Fruit fly (Drosophila melanogaster) whole organism, embryonic: ENCODE results near the gene Mdh2.

Source experiments
- ATbp ChIP-seq: fragments of 200-800 bp; sonication (Bioruptor generic); optimal IDR thresholded peaks from 2 replicates; lab custom pipeline; 2017; ENCODE audit warnings: missing biosample characterization, mild to moderate bottlenecking, missing genetic modification characterization, missing genetic modification reagents
- Ada2b ChIP-seq: fragments of 200-800 bp; sonication (Bioruptor generic); IDR thresholded peaks from 2 replicates; pipeline ENCODE4 v1.3.6; 2022; ENCODE audit warnings: missing biosample characterization, missing genetic modification characterization
- Adf1 ChIP-seq: fragments of 200-800 bp; sonication (Bioruptor generic); IDR thresholded peaks from 2 replicates; pipeline ENCODE4 v1.3.6; 2022; ENCODE audit warnings: missing biosample characterization, missing genetic modification characterization
- Aef1 ChIP-seq: fragments of 200-800 bp; sonication (Bioruptor generic); IDR thresholded peaks from 3 replicates; pipeline ENCODE4 v1.3.6; 2022; ENCODE audit warnings: missing biosample characterization, missing genetic modification characterization
- BtbVII ChIP-seq: fragments of 200-800 bp; sonication (Bioruptor generic); optimal IDR thresholded peaks from 3 replicates; lab custom pipeline; 2017; ENCODE audit warnings: missing biosample characterization, mild to moderate bottlenecking, missing genetic modification characterization
- CG10979 ChIP-seq: fragments of 200-800 bp; sonication (Bioruptor generic); optimal IDR thresholded peaks from 2 replicates; lab custom pipeline; 2018; ENCODE audit warnings: missing biosample characterization, mild to moderate bottlenecking, missing genetic modification characterization, moderate library complexity
- CG12659 ChIP-seq: fragments of 200-800 bp; sonication (Bioruptor generic); optimal IDR thresholded peaks from 3 replicates; lab custom pipeline; 2017; ENCODE audit warnings: mild to moderate bottlenecking, missing biosample characterization, missing genetic modification reagents, missing genetic modification characterization
- CG12769 ChIP-seq: fragments of 200-800 bp; sonication (Bioruptor generic); optimal IDR thresholded peaks from 2 replicates; lab custom pipeline; 2019; ENCODE audit warnings: missing biosample characterization, mild to moderate bottlenecking, missing genetic modification characterization, moderate library complexity
- CG14710 ChIP-seq: fragments of 200-800 bp; sonication (Bioruptor generic); optimal IDR thresholded peaks from 3 replicates; lab custom pipeline; 2019; ENCODE audit warnings: missing biosample characterization, mild to moderate bottlenecking, missing genetic modification characterization, moderate library complexity
- CG15601 ChIP-seq: fragments of 200-800 bp; sonication (Bioruptor generic); optimal IDR thresholded peaks from 3 replicates; lab custom pipeline; 2019; ENCODE audit warnings: missing biosample characterization, mild to moderate bottlenecking, missing genetic modification characterization, moderate library complexity
- CG1603 ChIP-seq: fragments of 200-800 bp; sonication (Bioruptor generic); optimal IDR thresholded peaks from 2 replicates; lab custom pipeline; 2019; ENCODE audit warnings: missing biosample characterization, mild to moderate bottlenecking, missing genetic modification characterization, moderate library complexity
- CG18011 ChIP-seq: fragments of 200-800 bp; sonication (Bioruptor generic); optimal IDR thresholded peaks from 2 replicates; lab custom pipeline; 2017; ENCODE audit warnings: missing biosample characterization, missing genetic modification characterization, mild to moderate bottlenecking, moderate library complexity, missing genotype
- CG18599 ChIP-seq: fragments of 200-800 bp; sonication (Bioruptor generic); optimal IDR thresholded peaks from 3 replicates; lab custom pipeline; 2017; ENCODE audit warnings: missing biosample characterization, missing genetic modification characterization, mild to moderate bottlenecking, moderate library complexity, missing genetic modification reagents
- CG2120 ChIP-seq: fragments of 200-800 bp; sonication (Bioruptor generic); optimal IDR thresholded peaks from 3 replicates; lab custom pipeline; 2016; ENCODE audit warnings: missing biosample characterization, missing genetic modification characterization
- CG2712 ChIP-seq: fragments of 200-800 bp; optimal IDR thresholded peaks from 3 replicates; lab custom pipeline; 2019; ENCODE audit warnings: missing biosample characterization, mild to moderate bottlenecking, missing genetic modification characterization, moderate library complexity
- CG31441 ChIP-seq: fragments of 200-800 bp; sonication (Bioruptor generic); IDR thresholded peaks from 2 replicates; pipeline ENCODE4 v1.3.6; 2022; ENCODE audit warnings: missing biosample characterization, missing genetic modification characterization
- CG5953 ChIP-seq: fragments of 200-800 bp; sonication (Bioruptor generic); IDR thresholded peaks from 2 replicates; pipeline ENCODE4 v1.3.6; 2022; ENCODE audit warnings: missing biosample characterization, missing genetic modification characterization
- CG6854 ChIP-seq: fragments of 200-800 bp; sonication (Bioruptor generic); optimal IDR thresholded peaks from 3 replicates; lab custom pipeline; 2017; ENCODE audit warnings: missing biosample characterization, mild to moderate bottlenecking, missing genetic modification characterization
- CG7271 ChIP-seq: fragments of 200-800 bp; sonication (Bioruptor generic); optimal IDR thresholded peaks from 2 replicates; lab custom pipeline; 2018; ENCODE audit warnings: missing biosample characterization, mild to moderate bottlenecking, missing genetic modification characterization, moderate library complexity
- CG7357 ChIP-seq: fragments of 200-800 bp; sonication (Bioruptor generic); IDR thresholded peaks from 3 replicates; pipeline ENCODE4 v1.3.6; 2022; ENCODE audit warnings: missing biosample characterization, missing genetic modification characterization
- CG7987 ChIP-seq: fragments of 200-800 bp; sonication (Bioruptor generic); optimal IDR thresholded peaks from 2 replicates; lab custom pipeline; 2018; ENCODE audit warnings: missing biosample characterization, mild to moderate bottlenecking, missing genetic modification characterization, moderate library complexity
- CG9876 ChIP-seq: fragments of 200-800 bp; sonication (Bioruptor generic); optimal IDR thresholded peaks from 2 replicates; lab custom pipeline; 2016; ENCODE audit warnings: missing biosample characterization, missing genetic modification characterization
- Hmr ChIP-seq: fragments of 200-800 bp; sonication (Bioruptor generic); optimal IDR thresholded peaks from 3 replicates; lab custom pipeline; 2017; ENCODE audit warnings: mild to moderate bottlenecking, missing biosample characterization, missing genetic modification reagents, missing genetic modification characterization
- Hr3 ChIP-seq: fragments of 200-800 bp; sonication (Bioruptor generic); optimal IDR thresholded peaks from 3 replicates; lab custom pipeline; 2016; ENCODE audit warnings: missing biosample characterization, missing genetic modification characterization
- Hr51 ChIP-seq, 2 experiments: fragments of 200-800 bp; sonication (Bioruptor generic); optimal IDR thresholded peaks; 2 replicates in 1 of 2; 3 replicates in 1 of 2; lab custom pipeline; 2016 to 2018; ENCODE audit warnings: missing biosample characterization in 2 of 2, missing genetic modification characterization in 2 of 2, mild to moderate bottlenecking in 1 of 2, moderate library complexity in 1 of 2
- NFAT ChIP-seq: fragments of 200-800 bp; sonication (Bioruptor generic); IDR thresholded peaks from 2 replicates; pipeline ENCODE4 v1.3.6; 2022; ENCODE audit warnings: missing biosample characterization, missing genetic modification characterization
- Pdp1 ChIP-seq, 2 experiments: fragments of 200-800 bp; sonication (Bioruptor generic); optimal IDR thresholded peaks; 3 replicates each; lab custom pipeline; 2016; ENCODE audit warnings: missing biosample characterization in 2 of 2, missing genetic modification characterization in 2 of 2, mild to moderate bottlenecking in 1 of 2, moderate library complexity in 1 of 2
- Spps ChIP-seq: fragments of 200-800 bp; sonication (Bioruptor generic); optimal IDR thresholded peaks from 2 replicates; lab custom pipeline; 2018; ENCODE audit warnings: missing biosample characterization, mild to moderate bottlenecking, missing genetic modification characterization
- Xbp1 ChIP-seq: fragments of 200-800 bp; sonication (Bioruptor generic); optimal IDR thresholded peaks from 3 replicates; lab custom pipeline; 2016; ENCODE audit warnings: missing biosample characterization, mild to moderate bottlenecking, missing genetic modification characterization
- bab2 ChIP-seq: fragments of 200-800 bp; sonication (Bioruptor generic); optimal IDR thresholded peaks from 2 replicates; lab custom pipeline; 2016; ENCODE audit warnings: missing biosample characterization, missing genetic modification characterization
- bbx ChIP-seq: fragments of 200-800 bp; sonication (Bioruptor generic); IDR thresholded peaks from 2 replicates; pipeline ENCODE4 v1.3.6; 2022; ENCODE audit warnings: missing biosample characterization, missing genetic modification characterization; ENCODE audit not compliant: partially characterized antibody
- caup ChIP-seq: fragments of 200-800 bp; sonication (Bioruptor generic); optimal IDR thresholded peaks from 3 replicates; lab custom pipeline; 2017; ENCODE audit warnings: missing biosample characterization, mild to moderate bottlenecking, missing genetic modification characterization, moderate library complexity; ENCODE audit not compliant: severe bottlenecking
- chn ChIP-seq: fragments of 200-800 bp; sonication (Bioruptor generic); optimal IDR thresholded peaks from 2 replicates; lab custom pipeline; 2016; ENCODE audit warnings: missing biosample characterization, missing genetic modification characterization
- dm ChIP-seq: fragments of 200-800 bp; sonication (Bioruptor generic); optimal IDR thresholded peaks from 3 replicates; lab custom pipeline; 2016; ENCODE audit warnings: missing biosample characterization, missing genetic modification characterization
- ham ChIP-seq: fragments of 200-800 bp; sonication (Bioruptor generic); IDR thresholded peaks from 2 replicates; pipeline ENCODE4 v1.3.6; 2022; ENCODE audit warnings: missing biosample characterization, missing genetic modification characterization
- inv ChIP-seq: fragments of 200-800 bp; sonication (Bioruptor generic); IDR thresholded peaks from 2 replicates; pipeline ENCODE4 v1.3.6; 2022; ENCODE audit warnings: missing biosample characterization, missing genetic modification characterization; ENCODE audit not compliant: partially characterized antibody
- jing ChIP-seq: fragments of 200-800 bp; sonication (Bioruptor generic); optimal IDR thresholded peaks from 2 replicates; lab custom pipeline; 2018; ENCODE audit warnings: missing biosample characterization, mild to moderate bottlenecking, missing genetic modification characterization
- jumu ChIP-seq: fragments of 200-800 bp; sonication (Bioruptor generic); optimal IDR thresholded peaks from 3 replicates; lab custom pipeline; 2016; ENCODE audit warnings: missing biosample characterization, missing genetic modification characterization
- ken ChIP-seq: fragments of 200-800 bp; sonication (Bioruptor generic); IDR thresholded peaks from 3 replicates; pipeline ENCODE4 v1.3.6; 2022; ENCODE audit warnings: missing biosample characterization, missing genetic modification characterization
- lilli ChIP-seq: fragments of 200-800 bp; sonication (Bioruptor generic); optimal IDR thresholded peaks from 3 replicates; lab custom pipeline; 2016; ENCODE audit warnings: missing biosample characterization, missing genetic modification characterization
- lov ChIP-seq, 2 experiments: fragments of 200-800 bp in 1 of 2; fragments of >200 bp in 1 of 2; sonication (Bioruptor generic) in 1 of 2; IDR thresholded peaks in 1 of 2; optimal IDR thresholded peaks in 1 of 2; 2 replicates in 1 of 2; 3 replicates in 1 of 2; pipeline versions ENCODE4 v1.3.6 to Lab custom; 2017 to 2022; ENCODE audit warnings: missing biosample characterization in 1 of 2, missing genetic modification characterization in 1 of 2
- nom ChIP-seq: fragments of 200-800 bp; sonication (Bioruptor generic); optimal IDR thresholded peaks from 2 replicates; lab custom pipeline; 2017; ENCODE audit warnings: missing biosample characterization, missing genetic modification characterization, mild to moderate bottlenecking, moderate library complexity, missing genetic modification reagents
- ro ChIP-seq: fragments of 200-800 bp; sonication (Bioruptor generic); IDR thresholded peaks from 2 replicates; pipeline ENCODE4 v1.3.6; 2022; ENCODE audit warnings: missing biosample characterization, missing genetic modification characterization
- schlank ChIP-seq: fragments of 200-800 bp; sonication (Bioruptor generic); optimal IDR thresholded peaks from 2 replicates; lab custom pipeline; 2018; ENCODE audit warnings: missing biosample characterization, mild to moderate bottlenecking, missing genetic modification characterization
- sens ChIP-seq: fragments of 200-800 bp; sonication (Bioruptor generic); peaks from one replicate; lab custom pipeline; 2016; ENCODE audit warnings: missing biosample characterization, missing genetic modification characterization
- sim ChIP-seq: fragments of 200-800 bp; sonication (Bioruptor generic); IDR thresholded peaks from 2 replicates; pipeline ENCODE4 v1.3.6; 2022; ENCODE audit warnings: missing biosample characterization, missing genetic modification characterization
- tna ChIP-seq: fragments of 200-800 bp; sonication (Bioruptor generic); IDR thresholded peaks from 2 replicates; pipeline ENCODE4 v1.3.6; 2022; ENCODE audit warnings: missing biosample characterization, missing genetic modification characterization; ENCODE audit not compliant: partially characterized antibody
- trem ChIP-seq: fragments of 200-800 bp; optimal IDR thresholded peaks from 3 replicates; lab custom pipeline; 2019; ENCODE audit warnings: missing biosample characterization, mild to moderate bottlenecking, missing genetic modification characterization, moderate library complexity

Gene Mdh2

dm6 chr3R:18220211-18220749 lies 5.9 kb upstream of the Mdh2 start, which contains the start of the genes CG7988 and CG7183 (continued):
- TF ChIP-seq CG9876 (peak; percentile 89), CG1603 (tag; lab: Kevin White, UChicago) (peak; percentile 90), ATbp (peak; percentile 94), lov (optimal IDR thresholded peaks at IDR 0.05; lab: Kevin White, UChicago) (no peak), lov (GFP tag; IDR thresholded peaks at IDR 0.05; lab: Robert Waterston, UW) (peak; percentile 95), schlank (peak; percentile 85), Aef1 (peak; percentile 97), CG14710 (peak; percentile 98), CG6854 (GFP tag; lab: Kevin White, UChicago) (peak; percentile 79), bbx (GFP tag; lab: Robert Waterston, UW) (no peak), inv (no peak), CG5953 (peak; percentile 93), ken (GFP tag; lab: Robert Waterston, UW) (peak; percentile 96), CG10979 (tag; lab: Kevin White, UChicago) (peak; percentile 98), bab2 (GFP tag; lab: Kevin White, UChicago) (peak; percentile 98), CG18599 (GFP tag; lab: Kevin White, UChicago) (peak; percentile 96), CG12659 (peak; percentile 98), lilli (GFP tag; lab: Kevin White, UChicago) (peak; percentile 98), Hr3 (peak; percentile 99), jumu (GFP tag; lab: Kevin White, UChicago) (peak; percentile 93), CG12769 (tag; lab: Kevin White, UChicago) (peak; percentile 96), BtbVII (peak; percentile 87), Pdp1 (GFP tag; optimal IDR thresholded peaks at IDR 0.05; lab: Kevin White, UChicago) (peak; percentile 94 to 95), Spps (tag; lab: Kevin White, UChicago) (peak; percentile 98), dm (GFP tag; lab: Kevin White, UChicago) (peak; percentile 91), CG7357 (GFP tag; lab: Robert Waterston, UW) (peak; percentile 95), caup (GFP tag; lab: Kevin White, UChicago) (peak; percentile 93), tna (GFP tag; lab: Robert Waterston, UW) (no peak), CG2120 (GFP tag; lab: Kevin White, UChicago) (peak; percentile 98), CG15601 (peak; percentile 98), CG2712 (peak; percentile 99), jing (GFP tag; lab: Kevin White, UChicago) (peak; percentile 91), NFAT (GFP tag; lab: Robert Waterston, UW) (peak; percentile 96), ro (peak; percentile 99), Adf1 (GFP tag; lab: Robert Waterston, UW) (peak; percentile 86), ham (GFP tag; lab: Robert Waterston, UW) (peak; percentile 91), CG31441 (GFP tag; lab: Robert Waterston, UW) (peak; percentile 97), Xbp1 (peak; percentile 98), CG7987 (peak; percentile 88), Hmr (GFP tag; lab: Kevin White, UChicago) (peak; percentile 96), Hr51 (GFP tag; optimal IDR thresholded peaks at IDR 0.05; lab: Kevin White, UChicago) (peak; percentile 94 to 98), CG7271 (peak; percentile 96), sens (GFP tag; lab: Kevin White, UChicago) (peak; percentile 99), chn (GFP tag; lab: Kevin White, UChicago) (peak; percentile 96), Ada2b (peak; percentile 98), sim (GFP tag; lab: Robert Waterston, UW) (peak; percentile 97), CG18011 (GFP tag; lab: Kevin White, UChicago) (peak; percentile 88), trem (tag; lab: Kevin White, UChicago) (peak; percentile 97), nom (GFP tag; lab: Kevin White, UChicago) (peak; percentile 89)
